Fruit fly (Drosophila melanogaster) whole organism, embryonic: Measurements from ENCODE around the gene cpb.

Experiments
- Adf1 ChIP-seq: fragments of 200-800 bp; sonication (Bioruptor generic); IDR thresholded peaks from 2 replicates; pipeline ENCODE4 v1.3.6; 2022; ENCODE audit warnings: missing biosample characterization, missing genetic modification characterization
- B-H1 ChIP-seq: fragments of 200-800 bp; sonication (Bioruptor generic); IDR thresholded peaks from 3 replicates; pipeline ENCODE4 v1.3.6; 2022; ENCODE audit warnings: missing biosample characterization, missing genetic modification characterization
- CG11093 ChIP-seq: fragments of 200-800 bp; sonication (Bioruptor generic); IDR thresholded peaks from 3 replicates; pipeline ENCODE4 v1.3.6; 2022; ENCODE audit warnings: missing biosample characterization, missing genetic modification characterization
- CG14014 ChIP-seq: fragments of 200-800 bp; sonication (Bioruptor generic); IDR thresholded peaks from 2 replicates; pipeline ENCODE4 v1.3.6; 2022; ENCODE audit warnings: missing biosample characterization, missing genetic modification characterization
- CG14710 ChIP-seq: fragments of 200-800 bp; sonication (Bioruptor generic); optimal IDR thresholded peaks from 3 replicates; lab custom pipeline; 2019; ENCODE audit warnings: missing biosample characterization, mild to moderate bottlenecking, missing genetic modification characterization, moderate library complexity
- CG15601 ChIP-seq: fragments of 200-800 bp; sonication (Bioruptor generic); optimal IDR thresholded peaks from 3 replicates; lab custom pipeline; 2019; ENCODE audit warnings: missing biosample characterization, mild to moderate bottlenecking, missing genetic modification characterization, moderate library complexity
- CG42726 ChIP-seq: fragments of 200-800 bp; sonication (Bioruptor generic); IDR thresholded peaks from 2 replicates; pipeline ENCODE4 v1.3.6; 2022; ENCODE audit warnings: missing biosample characterization, missing genetic modification characterization; ENCODE audit not compliant: partially characterized antibody
- CG4328 ChIP-seq: fragments of 200-800 bp; sonication (Bioruptor generic); optimal IDR thresholded peaks from 3 replicates; lab custom pipeline; 2017; ENCODE audit warnings: missing biosample characterization, missing genetic modification reagents, missing genetic modification characterization
- CG43689 ChIP-seq: fragments of 200-800 bp; sonication (Bioruptor generic); IDR thresholded peaks from 2 replicates; pipeline ENCODE4 v1.3.6; 2022; ENCODE audit warnings: missing biosample characterization, missing genetic modification characterization
- CG6689 ChIP-seq: fragments of 200-800 bp; sonication (Bioruptor generic); IDR thresholded peaks from 2 replicates; pipeline ENCODE4 v1.3.6; 2022; ENCODE audit warnings: missing biosample characterization, missing genetic modification characterization
- CTCF ChIP-seq: fragments of 200-800 bp; sonication (Bioruptor generic); optimal IDR thresholded peaks from 2 replicates; lab custom pipeline; 2017; ENCODE audit warnings: missing biosample characterization, mild to moderate bottlenecking, missing genetic modification characterization, moderate library complexity
- E2f1 ChIP-seq: fragments of 200-800 bp; sonication (Bioruptor generic); IDR thresholded peaks from 2 replicates; pipeline ENCODE4 v1.3.6; 2022; ENCODE audit warnings: missing biosample characterization, missing genetic modification characterization
- E2f2 ChIP-seq: fragments of 200-800 bp; sonication (Bioruptor generic); IDR thresholded peaks from 2 replicates; pipeline ENCODE4 v1.3.6; 2022; ENCODE audit warnings: missing biosample characterization, missing genetic modification characterization
- Hey ChIP-seq: fragments of 200-800 bp; sonication (Bioruptor generic); optimal IDR thresholded peaks from 3 replicates; lab custom pipeline; 2018; ENCODE audit warnings: missing biosample characterization, mild to moderate bottlenecking, missing genetic modification characterization
- Kr ChIP-seq: fragments of 200-800 bp; sonication (Bioruptor generic); optimal IDR thresholded peaks from 2 replicates; lab custom pipeline; 2017; ENCODE audit warnings: missing biosample characterization, mild to moderate bottlenecking, missing genetic modification characterization
- Mad ChIP-seq: fragments of 200-800 bp; sonication (Bioruptor generic); optimal IDR thresholded peaks from 2 replicates; lab custom pipeline; 2016; ENCODE audit warnings: missing biosample characterization, missing genetic modification characterization
- Myb ChIP-seq: fragments of 200-800 bp; sonication (Bioruptor generic); optimal IDR thresholded peaks from 2 replicates; lab custom pipeline; 2016; ENCODE audit warnings: missing biosample characterization, missing genetic modification characterization
- NfI ChIP-seq: fragments of 200-800 bp; sonication (Bioruptor generic); optimal IDR thresholded peaks from 3 replicates; lab custom pipeline; 2018; ENCODE audit warnings: missing biosample characterization, mild to moderate bottlenecking, missing genetic modification characterization, moderate library complexity
- ash1 ChIP-seq: fragments of 200-800 bp; sonication (Bioruptor generic); optimal IDR thresholded peaks from 2 replicates; lab custom pipeline; 2018; ENCODE audit warnings: missing biosample characterization, mild to moderate bottlenecking, missing genetic modification characterization
- cato ChIP-seq: fragments of 200-800 bp; sonication (Bioruptor generic); optimal IDR thresholded peaks from 2 replicates; lab custom pipeline; 2016; ENCODE audit warnings: missing biosample characterization, missing genetic modification characterization, borderline replicate concordance
- chinmo ChIP-seq: fragments of 200-800 bp; sonication (Bioruptor generic); IDR thresholded peaks from 4 replicates; pipeline ENCODE4 v1.3.6; 2022; ENCODE audit warnings: missing biosample characterization, missing genetic modification characterization; ENCODE audit not compliant: partially characterized antibody
- ci ChIP-seq: fragments of 200-800 bp; sonication (Bioruptor generic); IDR thresholded peaks from 3 replicates; pipeline ENCODE4 v1.3.6; 2022; ENCODE audit warnings: missing biosample characterization, missing genetic modification characterization
- da ChIP-seq: fragments of 200-800 bp; sonication (Bioruptor generic); optimal IDR thresholded peaks from 2 replicates; lab custom pipeline; 2016; ENCODE audit warnings: missing biosample characterization, missing genetic modification characterization
- ems ChIP-seq: fragments of 200-800 bp; sonication (Bioruptor generic); optimal IDR thresholded peaks from 3 replicates; lab custom pipeline; 2016; ENCODE audit warnings: missing biosample characterization, missing genetic modification characterization
- fu2 ChIP-seq: fragments of 200-800 bp; sonication (Bioruptor generic); optimal IDR thresholded peaks from 2 replicates; lab custom pipeline; 2016; ENCODE audit warnings: missing biosample characterization, missing genetic modification characterization
- gsb-n ChIP-seq: fragments of 200-800 bp; sonication (Bioruptor generic); optimal IDR thresholded peaks from 3 replicates; lab custom pipeline; 2018; ENCODE audit warnings: missing biosample characterization, mild to moderate bottlenecking, missing genetic modification characterization
- gt ChIP-seq: fragments of 200-800 bp; sonication (Bioruptor generic); IDR thresholded peaks from 2 replicates; pipeline ENCODE4 v1.3.6; 2022; ENCODE audit warnings: missing biosample characterization, missing genetic modification characterization
- hb ChIP-seq: fragments of 200-800 bp; sonication (Bioruptor generic); IDR thresholded peaks from 3 replicates; pipeline ENCODE4 v1.3.6; 2022; ENCODE audit warnings: missing biosample characterization, missing genetic modification characterization; ENCODE audit not compliant: partially characterized antibody
- kah ChIP-seq: fragments of 200-800 bp; sonication (Bioruptor generic); optimal IDR thresholded peaks from 2 replicates; lab custom pipeline; 2018; ENCODE audit warnings: missing biosample characterization, mild to moderate bottlenecking, missing genetic modification characterization
- kni ChIP-seq: fragments of 200-800 bp; sonication (Bioruptor generic); optimal IDR thresholded peaks from 3 replicates; lab custom pipeline; 2017; ENCODE audit warnings: mild to moderate bottlenecking, missing biosample characterization, missing genetic modification reagents, missing genetic modification characterization
- lov ChIP-seq, 2 experiments: fragments of 200-800 bp in 1 of 2; fragments of >200 bp in 1 of 2; sonication (Bioruptor generic) in 1 of 2; IDR thresholded peaks in 1 of 2; optimal IDR thresholded peaks in 1 of 2; 2 replicates in 1 of 2; 3 replicates in 1 of 2; pipeline versions ENCODE4 v1.3.6 to Lab custom; 2017 to 2022; ENCODE audit warnings: missing biosample characterization in 1 of 2, missing genetic modification characterization in 1 of 2
- maf-S ChIP-seq: fragments of 200-800 bp; sonication (Bioruptor generic); optimal IDR thresholded peaks from 2 replicates; lab custom pipeline; 2016; ENCODE audit warnings: missing biosample characterization, missing genetic modification characterization
- mld ChIP-seq: fragments of 200-800 bp; sonication (Bioruptor generic); IDR thresholded peaks from 3 replicates; pipeline ENCODE4 v1.3.6; 2022; ENCODE audit warnings: missing biosample characterization, missing genetic modification characterization; ENCODE audit not compliant: partially characterized antibody
- nau ChIP-seq: fragments of 200-800 bp; sonication (Bioruptor generic); optimal IDR thresholded peaks from 3 replicates; lab custom pipeline; 2017; ENCODE audit warnings: missing biosample characterization, mild to moderate bottlenecking, missing genetic modification characterization, missing genetic modification reagents
- nom ChIP-seq: fragments of 200-800 bp; sonication (Bioruptor generic); optimal IDR thresholded peaks from 2 replicates; lab custom pipeline; 2017; ENCODE audit warnings: missing biosample characterization, missing genetic modification characterization, mild to moderate bottlenecking, moderate library complexity, missing genetic modification reagents
- otp ChIP-seq: fragments of 200-800 bp; sonication (Bioruptor generic); IDR thresholded peaks from 3 replicates; pipeline ENCODE4, ENCODE4 v1.3.6; 2022; ENCODE audit warnings: missing biosample characterization, missing genetic modification characterization
- pho ChIP-seq: fragments of 200-800 bp; sonication (Bioruptor generic); optimal IDR thresholded peaks from 2 replicates; lab custom pipeline; 2016; ENCODE audit warnings: missing biosample characterization, missing genetic modification characterization
- phol ChIP-seq: fragments of 200-800 bp; sonication (Bioruptor generic); optimal IDR thresholded peaks from 3 replicates; lab custom pipeline; 2018; ENCODE audit warnings: missing biosample characterization, mild to moderate bottlenecking, missing genetic modification characterization, moderate library complexity
- pros ChIP-seq: fragments of 200-800 bp; sonication (Bioruptor generic); optimal IDR thresholded peaks from 3 replicates; lab custom pipeline; 2019; ENCODE audit warnings: missing biosample characterization, mild to moderate bottlenecking, missing genetic modification characterization, moderate library complexity
- row ChIP-seq: fragments of 200-800 bp; sonication (Bioruptor generic); IDR thresholded peaks from 3 replicates; pipeline ENCODE4 v1.3.6; 2022; ENCODE audit warnings: missing biosample characterization, missing genetic modification characterization
- sima ChIP-seq: fragments of 200-800 bp; sonication (Bioruptor generic); optimal IDR thresholded peaks from 2 replicates; lab custom pipeline; 2016; ENCODE audit warnings: missing biosample characterization, missing genetic modification characterization
- sisA ChIP-seq: fragments of 200-800 bp; sonication (Bioruptor generic); IDR thresholded peaks from 2 replicates; pipeline ENCODE4 v1.3.6; 2022; ENCODE audit warnings: missing biosample characterization, missing genetic modification characterization
- sna ChIP-seq: fragments of 200-800 bp; sonication (Bioruptor generic); IDR thresholded peaks from 2 replicates; pipeline ENCODE4 v1.3.6; 2022; ENCODE audit warnings: missing biosample characterization, missing genetic modification characterization; ENCODE audit not compliant: partially characterized antibody
- sqz ChIP-seq: fragments of 200-800 bp; sonication (Bioruptor generic); optimal IDR thresholded peaks from 3 replicates; lab custom pipeline; 2018; ENCODE audit warnings: missing biosample characterization, mild to moderate bottlenecking, missing genetic modification characterization
- ssp ChIP-seq: fragments of 200-800 bp; sonication (Bioruptor generic); IDR thresholded peaks from 2 replicates; pipeline ENCODE4 v1.3.6; 2022; ENCODE audit warnings: missing biosample characterization, missing genetic modification characterization
- stwl ChIP-seq: fragments of 200-800 bp; sonication (Bioruptor generic); optimal IDR thresholded peaks from 3 replicates; lab custom pipeline; 2018; ENCODE audit warnings: missing biosample characterization, mild to moderate bottlenecking, missing genetic modification characterization, moderate library complexity
- wek ChIP-seq: fragments of 200-800 bp; sonication (Bioruptor generic); optimal IDR thresholded peaks from 3 replicates; lab custom pipeline; 2018; ENCODE audit warnings: missing biosample characterization, mild to moderate bottlenecking, missing genetic modification characterization, moderate library complexity
- zf30C ChIP-seq: fragments of 200-800 bp; sonication (Bioruptor generic); optimal IDR thresholded peaks from 3 replicates; lab custom pipeline; 2018; ENCODE audit warnings: missing biosample characterization, mild to moderate bottlenecking, missing genetic modification characterization

The cpb gene

dm6 chr2L:1669316-1670027 lies 35.2 kb upstream of the cpb start (continued):
- TF ChIP-seq cato (GFP tag; lab: Kevin White, UChicago) (no peak), stwl (tag; lab: Kevin White, UChicago) (no peak), Adf1 (GFP tag; lab: Robert Waterston, UW) (no peak), zf30C (GFP tag; lab: Kevin White, UChicago) (peak; percentile 40), CG43689 (no peak), row (GFP tag; lab: Robert Waterston, UW) (peak; percentile 22; the same call in 1 of the 3 replicates), CTCF (GFP tag; lab: Kevin White, UChicago) (no peak), lov (optimal IDR thresholded peaks at IDR 0.05; lab: Kevin White, UChicago) (no peak), lov (GFP tag; IDR thresholded peaks at IDR 0.05; lab: Robert Waterston, UW) (no peak), CG11093 (GFP tag; lab: Robert Waterston, UW) (no peak), wek (GFP tag; lab: Kevin White, UChicago) (no peak), gt (no peak), ems (GFP tag; lab: Kevin White, UChicago) (no peak), kah (GFP tag; lab: Kevin White, UChicago) (peak; percentile 32), sna (GFP tag; lab: Robert Waterston, UW) (no peak), chinmo (GFP tag; lab: Robert Waterston, UW) (peak; percentile 96)

- TF ChIP-seq nom (GFP tag; lab: Kevin White, UChicago) (no peak), phol (tag; lab: Kevin White, UChicago) (no peak), E2f2 (GFP tag; lab: Robert Waterston, UW) (no peak), CG42726 (GFP tag; lab: Robert Waterston, UW) (no peak), sisA (GFP tag; lab: Robert Waterston, UW) (no peak), E2f1 (GFP tag; lab: Robert Waterston, UW) (no peak), ci (GFP tag; lab: Robert Waterston, UW) (no peak), pho (GFP tag; lab: Kevin White, UChicago) (no peak), Kr (GFP tag; lab: Kevin White, UChicago) (peak; percentile 45), CG11093 (GFP tag; lab: Robert Waterston, UW) (no peak), nau (GFP tag; lab: Kevin White, UChicago) (no peak), Hey (peak; percentile 37), sna (GFP tag; lab: Robert Waterston, UW) (no peak), Mad (GFP tag; lab: Kevin White, UChicago) (no peak), kni (peak; percentile 22), Myb (no peak), gsb-n (tag; lab: Kevin White, UChicago) (peak; percentile 6), otp (GFP tag; lab: Robert Waterston, UW) (no peak), ems (GFP tag; lab: Kevin White, UChicago) (no peak), da (GFP tag; lab: Kevin White, UChicago) (no peak), maf-S (GFP tag; lab: Kevin White, UChicago) (no peak), sqz (GFP tag; lab: Kevin White, UChicago) (peak; percentile 76), CG14014 (GFP tag; lab: Robert Waterston, UW) (no peak), chinmo (GFP tag; lab: Robert Waterston, UW) (peak; percentile 79; the same call in 2 of the 4 replicates), mld (GFP tag; lab: Robert Waterston, UW) (no peak), hb (GFP tag; lab: Robert Waterston, UW) (0 out of 3 replicates have a peak, but pooled peaks have one; percentile 53), CG15601 (tag; lab: Kevin White, UChicago) (no peak), B-H1 (GFP tag; lab: Robert Waterston, UW) (no peak), CG6689 (no peak), CG14710 (no peak), fu2 (GFP tag; lab: Kevin White, UChicago) (no peak), NfI (GFP tag; lab: Kevin White, UChicago) (no peak), sima (GFP tag; lab: Kevin White, UChicago) (no peak), ssp (GFP tag; lab: Robert Waterston, UW) (no peak), CG4328 (GFP tag; lab: Kevin White, UChicago) (no peak), ash1 (GFP tag; lab: Kevin White, UChicago) (no peak), pros (GFP tag; lab: Kevin White, UChicago) (peak; percentile 96)
These were observed 34.3 kb upstream of the cpb start for dm6 chr2L:1670421-1670820.
